Fruit fly (Drosophila melanogaster): ENCODE results near the gene CG8833.

DNA sequence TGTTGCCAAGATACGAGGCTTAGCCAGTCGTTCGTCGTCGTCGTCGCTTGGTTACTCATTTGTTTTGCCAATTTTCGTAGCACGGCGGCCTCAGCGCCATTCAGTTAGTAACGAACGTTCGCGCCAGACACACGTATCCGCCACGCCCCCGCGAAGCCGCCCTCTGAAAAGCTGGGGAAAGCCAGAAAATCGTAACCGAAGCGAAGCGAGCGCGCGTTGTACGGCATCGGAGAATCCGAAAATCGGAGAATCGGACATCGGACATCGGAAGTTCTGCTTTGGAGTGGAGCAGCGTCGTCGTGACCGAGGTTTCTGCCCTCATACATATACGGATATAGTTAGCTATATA is 10.3 kb upstream of the CG8833 start, which contains the start of gene CG32137:
- TF ChIP-seq gfzf (GFP tag; optimal IDR thresholded peaks at IDR 0.05) (no peak), H2.0 (GFP tag; IDR thresholded peaks at IDR 0.05) (no peak), CG14050 (GFP tag; IDR thresholded peaks at IDR 0.05) (no peak), crp (GFP tag; optimal IDR thresholded peaks at IDR 0.05) (no peak), D19A (tag; optimal IDR thresholded peaks at IDR 0.05) (no peak)

All from whole organism, embryonic.